Worm (Caenorhabditis elegans): Measurements from ENCODE around the gene srbc-57.
A peak's percentile ranks its signal among the peaks of the same experiment; 100 is the strongest.

DNA sequence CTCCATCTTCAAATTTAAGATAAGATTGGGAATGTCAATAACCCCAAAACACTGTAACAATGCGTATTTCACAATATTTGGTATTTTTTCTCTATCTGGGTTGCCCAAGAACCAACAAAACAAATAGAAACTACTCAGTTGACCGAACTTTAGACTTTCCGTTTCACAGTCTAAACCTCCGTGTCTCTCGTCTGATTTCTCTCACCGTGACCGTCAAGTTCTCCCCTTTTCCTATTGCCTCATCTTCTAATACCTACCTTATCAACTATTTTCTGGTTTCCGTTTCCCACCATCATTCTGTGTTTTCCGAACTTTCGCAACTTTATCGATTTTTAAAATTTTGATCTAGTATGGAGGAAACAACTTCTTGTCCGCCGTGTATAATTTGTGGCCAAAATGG, 25.9 kb upstream of the srbc-57 start, which contains the start of gene nhr-131:
- TF ChIP-seq lin-13 (GFP tag; optimal IDR thresholded peaks at IDR 0.05) (no peak), daf-16 (GFP tag; optimal IDR thresholded peaks at IDR 0.05) (no peak), daf-16 (tag; optimal IDR thresholded peaks at IDR 0.05) (peak; percentile 82), pqm-1 (tag; optimal IDR thresholded peaks at IDR 0.05) (peak; percentile 62), ceh-44 (GFP tag; IDR thresholded peaks at IDR 0.05) (no peak), egl-43 (GFP tag; IDR thresholded peaks at IDR 0.05) (no peak), sdz-12 (GFP tag; optimal IDR thresholded peaks at IDR 0.05) (no peak), lir-3 (tag; optimal IDR thresholded peaks at IDR 0.05) (no peak), aha-1 (tag) (peak; percentile 38), snpc-1.2 (GFP tag; IDR thresholded peaks at IDR 0.05) (no peak), zip-2 (tag; optimal IDR thresholded peaks at IDR 0.05) (no peak), lsy-2 (tag; optimal IDR thresholded peaks at IDR 0.05) (no peak), skn-1 (tag; optimal IDR thresholded peaks at IDR 0.05) (no peak), zag-1 (tag; optimal IDR thresholded peaks at IDR 0.05) (no peak), lin-15B (tag; optimal IDR thresholded peaks at IDR 0.05) (no peak)
